Worm (Caenorhabditis elegans) whole organism, late embryonic: ENCODE results near the gene E02H1.5.

Experiments
- C08G9.2 ChIP-seq: sonication (generic microtip); optimal IDR thresholded peaks from 2 replicates; lab custom pipeline; 2016; ENCODE audit warnings: mild to moderate bottlenecking, missing genetic modification characterization, moderate library complexity, missing compliant biosample characterization
- F13H6.1 ChIP-seq: sonication (generic microtip); optimal IDR thresholded peaks from 2 replicates; lab custom pipeline; 2016; ENCODE audit warnings: missing genetic modification characterization, missing compliant biosample characterization
- K02D7.2 ChIP-seq: sonication (generic microtip); optimal IDR thresholded peaks from 2 replicates; lab custom pipeline; 2017; ENCODE audit warnings: mild to moderate bottlenecking, missing genetic modification characterization, missing compliant biosample characterization
- T23F11.4 ChIP-seq: fragments of 200-800 bp; sonication (Bioruptor generic); optimal IDR thresholded peaks from 2 replicates; lab custom pipeline; 2018; ENCODE audit warnings: mild to moderate bottlenecking, missing genetic modification characterization, missing compliant biosample characterization
- ahr-1 ChIP-seq: sonication (generic microtip); optimal IDR thresholded peaks from 2 replicates; lab custom pipeline; 2016; ENCODE audit warnings: missing genetic modification characterization, missing compliant biosample characterization
- ama-1 ChIP-seq: fragments of 150-350 bp; optimal IDR thresholded peaks from 2 replicates; lab custom pipeline; 2014
- ceh-14 ChIP-seq: sonication (generic microtip); optimal IDR thresholded peaks from 2 replicates; lab custom pipeline; 2016; ENCODE audit warnings: missing genotype, missing genetic modification characterization, missing compliant biosample characterization
- ceh-19 ChIP-seq: fragments of 200-800 bp; sonication (Bioruptor generic); optimal IDR thresholded peaks from 2 replicates; lab custom pipeline; 2018; ENCODE audit warnings: mild to moderate bottlenecking, missing genetic modification characterization, missing compliant biosample characterization
- ceh-2 ChIP-seq: sonication (generic microtip); optimal IDR thresholded peaks from 2 replicates; lab custom pipeline; 2016; ENCODE audit warnings: missing genotype, missing genetic modification characterization, missing compliant biosample characterization
- ceh-22 ChIP-seq: sonication (generic microtip); optimal IDR thresholded peaks from 2 replicates; lab custom pipeline; 2017; ENCODE audit warnings: missing biosample characterization, missing genetic modification characterization
- ceh-30 ChIP-seq: fragments of 150-350 bp; optimal IDR thresholded peaks from 2 replicates; lab custom pipeline; 2014; ENCODE audit warnings: missing biosample characterization, missing genetic modification characterization
- ceh-31 ChIP-seq: sonication (generic microtip); optimal IDR thresholded peaks from 2 replicates; lab custom pipeline; 2016; ENCODE audit warnings: missing genetic modification characterization, missing compliant biosample characterization
- ceh-45 ChIP-seq: fragments of 200-800 bp; sonication (Bioruptor generic); IDR thresholded peaks from 2 replicates; pipeline ENCODE4 v1.3.6; 2022; ENCODE audit warnings: missing genetic modification reagents, missing genetic modification characterization, missing compliant biosample characterization
- ceh-48 ChIP-seq: sonication (generic microtip); optimal IDR thresholded peaks from 2 replicates; lab custom pipeline; 2016; ENCODE audit warnings: missing genetic modification characterization, inconsistent platforms, missing compliant biosample characterization
- dve-1 ChIP-seq: sonication (generic microtip); optimal IDR thresholded peaks from 2 replicates; lab custom pipeline; 2017; ENCODE audit warnings: antibody characterized with exemption, mild to moderate bottlenecking, missing genetic modification characterization, missing compliant biosample characterization
- elt-2 ChIP-seq: sonication (generic microtip); optimal IDR thresholded peaks from 2 replicates; lab custom pipeline; 2016; ENCODE audit warnings: missing genetic modification reagents, missing genetic modification characterization, missing compliant biosample characterization
- ets-4 ChIP-seq: sonication (generic microtip); optimal IDR thresholded peaks from 2 replicates; lab custom pipeline; 2016; ENCODE audit warnings: missing genetic modification characterization, missing compliant biosample characterization
- fax-1 ChIP-seq: sonication (generic microtip); optimal IDR thresholded peaks from 2 replicates; lab custom pipeline; 2016; ENCODE audit warnings: missing genotype, missing genetic modification characterization, missing compliant biosample characterization
- hlh-13 ChIP-seq: fragments of 200-800 bp; sonication (Bioruptor generic); optimal IDR thresholded peaks from 2 replicates; lab custom pipeline; 2018; ENCODE audit warnings: mild to moderate bottlenecking, missing genetic modification characterization, missing compliant biosample characterization
- lim-6 ChIP-seq: sonication (generic microtip); optimal IDR thresholded peaks from 2 replicates; lab custom pipeline; 2016; ENCODE audit warnings: missing genetic modification characterization, missing compliant biosample characterization
- mec-3 ChIP-seq: sonication (generic microtip); optimal IDR thresholded peaks from 2 replicates; lab custom pipeline; 2016; ENCODE audit warnings: borderline replicate concordance, missing genetic modification characterization, missing compliant biosample characterization
- nfya-1 ChIP-seq: sonication (generic microtip); optimal IDR thresholded peaks from 2 replicates; lab custom pipeline; 2017; ENCODE audit warnings: missing genetic modification characterization, mild to moderate bottlenecking, missing compliant biosample characterization, antibody characterized with exemption, moderate library complexity
- nhr-232 ChIP-seq: sonication (generic microtip); optimal IDR thresholded peaks from 2 replicates; lab custom pipeline; 2016; ENCODE audit warnings: missing genetic modification characterization, missing compliant biosample characterization
- npax-4 ChIP-seq: sonication (generic microtip); optimal IDR thresholded peaks from 2 replicates; lab custom pipeline; 2016; ENCODE audit warnings: missing genetic modification characterization, missing compliant biosample characterization
- odd-2 ChIP-seq: sonication (generic microtip); optimal IDR thresholded peaks from 2 replicates; lab custom pipeline; 2017; ENCODE audit warnings: antibody characterized with exemption, mild to moderate bottlenecking, missing genetic modification characterization, missing compliant biosample characterization
- pag-3 ChIP-seq: sonication (generic microtip); optimal IDR thresholded peaks from 2 replicates; lab custom pipeline; 2016; ENCODE audit warnings: missing compliant biosample characterization, missing genetic modification characterization, borderline replicate concordance
- pax-1 ChIP-seq: fragments of 150-350 bp; optimal IDR thresholded peaks from 2 replicates; lab custom pipeline; 2014; ENCODE audit warnings: missing biosample characterization, missing genetic modification characterization
- pha-2 ChIP-seq: sonication (generic microtip); optimal IDR thresholded peaks from 2 replicates; lab custom pipeline; 2017; ENCODE audit warnings: mild to moderate bottlenecking, missing genetic modification characterization, missing compliant biosample characterization
- pros-1 ChIP-seq: fragments of 150-350 bp; optimal IDR thresholded peaks from 2 replicates; lab custom pipeline; 2014; ENCODE audit warnings: missing biosample characterization, missing genetic modification reagents, missing genetic modification characterization
- rnt-1 ChIP-seq: sonication (generic microtip); optimal IDR thresholded peaks from 2 replicates; lab custom pipeline; 2016; ENCODE audit warnings: missing genetic modification characterization, missing compliant biosample characterization
- sox-2 ChIP-seq: fragments of 200-800 bp; sonication (Bioruptor generic); IDR thresholded peaks from 2 replicates; pipeline ENCODE4 v1.3.6; 2022; ENCODE audit warnings: missing genetic modification reagents, missing genetic modification characterization, missing compliant biosample characterization
- sox-4 ChIP-seq: sonication (generic microtip); optimal IDR thresholded peaks from 2 replicates; lab custom pipeline; 2017; ENCODE audit warnings: mild to moderate bottlenecking, missing genetic modification characterization, inconsistent platforms, missing compliant biosample characterization
- tbx-2 ChIP-seq: sonication (generic microtip); optimal IDR thresholded peaks from 2 replicates; lab custom pipeline; 2016; ENCODE audit warnings: missing genetic modification characterization, missing compliant biosample characterization
- ttx-3 ChIP-seq: sonication (generic microtip); optimal IDR thresholded peaks from 2 replicates; lab custom pipeline; 2016; ENCODE audit warnings: missing genetic modification reagents, missing genetic modification characterization, missing compliant biosample characterization
- unc-3 ChIP-seq, 2 experiments: fragments of 200-800 bp in 1 of 2; sonication (Bioruptor generic) in 1 of 2; sonication (generic microtip) in 1 of 2; conservative IDR thresholded peaks in 1 of 2; optimal IDR thresholded peaks in 1 of 2; 2 replicates each; pipeline versions ENCODE4 v1.3.6 to Lab custom; 2016 to 2022; ENCODE audit warnings: missing compliant biosample characterization in 2 of 2, missing genetic modification characterization in 2 of 2, missing genetic modification reagents in 1 of 2
- zip-5 ChIP-seq: sonication (generic microtip); optimal IDR thresholded peaks from 2 replicates; lab custom pipeline; 2016; ENCODE audit warnings: missing genetic modification characterization, missing compliant biosample characterization
- ztf-16 ChIP-seq: sonication (generic microtip); optimal IDR thresholded peaks from 2 replicates; lab custom pipeline; 2017; ENCODE audit warnings: missing genetic modification characterization, missing compliant biosample characterization

E02H1.5 gene

ce11 chrII:9604685-9605084 is 9.7 kb downstream of the E02H1.5 start:
- TF ChIP-seq ceh-14 (no peak), hlh-13 (GFP tag; lab: Kevin White, UChicago) (no peak), ceh-2 (tag; lab: Kevin White, UChicago) (no peak), odd-2 (no peak), F13H6.1 (tag; lab: Kevin White, UChicago) (no peak), pha-2 (tag; lab: Kevin White, UChicago) (no peak), elt-2 (tag; lab: Kevin White, UChicago) (no peak), pag-3 (no peak), zip-5 (no peak), ahr-1 (tag; lab: Kevin White, UChicago) (no peak), ttx-3 (tag; lab: Kevin White, UChicago) (no peak), ceh-30 (tag; lab: Kevin White, UChicago) (no peak), ceh-22 (tag; lab: Kevin White, UChicago) (no peak), fax-1 (no peak), pros-1 (tag; lab: Kevin White, UChicago) (no peak), lim-6 (no peak), rnt-1 (tag; lab: Kevin White, UChicago) (no peak), dve-1 (tag; lab: Kevin White, UChicago) (no peak), C08G9.2 (tag; lab: Kevin White, UChicago) (no peak)

- TF ChIP-seq ceh-45 (GFP tag; lab: Robert Waterston, UW) (no peak), ceh-30 (tag; lab: Kevin White, UChicago) (no peak), unc-3 (GFP tag; conservative IDR thresholded peaks at IDR 0.05; lab: Robert Waterston, UW) (no peak), unc-3 (tag; optimal IDR thresholded peaks at IDR 0.05; lab: Kevin White, UChicago) (no peak), ahr-1 (tag; lab: Kevin White, UChicago) (no peak), ceh-19 (no peak), K02D7.2 (tag; lab: Kevin White, UChicago) (no peak), mec-3 (tag; lab: Kevin White, UChicago) (no peak), sox-4 (tag; lab: Kevin White, UChicago) (no peak), odd-2 (no peak), pax-1 (tag; lab: Kevin White, UChicago) (no peak), nhr-232 (tag; lab: Kevin White, UChicago) (no peak)
Observed at ce11 chrII:9605336-9605735, 10.3 kb downstream of the E02H1.5 start, which contains the start of gene nhr-19. TSS of gene nhr-19 (minus strand) at chrII:9605526.

ce11 chrII:9605954-9606353 is 10.9 kb downstream of the E02H1.5 start:
- TF ChIP-seq ttx-3 (tag; lab: Kevin White, UChicago) (no peak), ztf-16 (tag; lab: Kevin White, UChicago) (no peak), zip-5 (no peak)

- no peak for TF ChIP-seq nfya-1 (tag; lab: Kevin White, UChicago)
- no peak for TF ChIP-seq ceh-48 (tag; lab: Kevin White, UChicago)
- TF ChIP-seq ceh-2 (tag; lab: Kevin White, UChicago): no peak
- TF ChIP-seq dve-1 (tag; lab: Kevin White, UChicago): no peak
- no peak for TF ChIP-seq tbx-2 (tag; lab: Kevin White, UChicago)
- no peak for TF ChIP-seq ceh-31 (tag; lab: Kevin White, UChicago)
- TF ChIP-seq ama-1 (lab: Kevin White, UChicago): no peak
- TF ChIP-seq ahr-1 (tag; lab: Kevin White, UChicago): no peak
- TF ChIP-seq pag-3: no peak
- TF ChIP-seq ttx-3 (tag; lab: Kevin White, UChicago): no peak
- no peak for TF ChIP-seq T23F11.4 (GFP tag; lab: Kevin White, UChicago)
- TF ChIP-seq sox-2 (GFP tag; lab: Robert Waterston, UW): no peak
- no peak for TF ChIP-seq ets-4 (tag; lab: Kevin White, UChicago)
- TF ChIP-seq npax-4 (tag; lab: Kevin White, UChicago): no peak
Observed at ce11 chrII:9606485-9607036, 11.5 kb downstream of the E02H1.5 start.
